Worm (Caenorhabditis elegans) whole organism, L3 larva: Measurements from ENCODE around the gene gst-30.

Experiments
- R02D3.7 ChIP-seq: fragments of 150-350 bp; optimal IDR thresholded peaks from 2 replicates; lab custom pipeline; 2014; ENCODE audit warnings: missing biosample characterization, missing genetic modification characterization
- ZK546.5 ChIP-seq: sonication (generic microtip); optimal IDR thresholded peaks from 2 replicates; lab custom pipeline; 2017; ENCODE audit warnings: missing biosample characterization, missing genetic modification characterization
- aly-2 ChIP-seq: fragments of 150-350 bp; optimal IDR thresholded peaks from 2 replicates; lab custom pipeline; 2014; ENCODE audit warnings: missing biosample characterization, missing genetic modification characterization
- ama-1 ChIP-seq: fragments of 150-350 bp; optimal IDR thresholded peaks from 2 replicates; lab custom pipeline; 2018
- ceh-16 ChIP-seq: sonication (generic microtip); optimal IDR thresholded peaks from 2 replicates; lab custom pipeline; 2017; ENCODE audit warnings: missing biosample characterization, missing genetic modification characterization
- ceh-28 ChIP-seq: fragments of 150-350 bp; optimal IDR thresholded peaks from 2 replicates; lab custom pipeline; 2014; ENCODE audit warnings: missing biosample characterization, missing genetic modification reagents, missing genetic modification characterization
- ceh-82 ChIP-seq: fragments of 150-350 bp; optimal IDR thresholded peaks from 2 replicates; lab custom pipeline; 2014; ENCODE audit warnings: missing biosample characterization, missing genetic modification characterization
- ceh-9 ChIP-seq: sonication (generic microtip); optimal IDR thresholded peaks from 2 replicates; lab custom pipeline; 2018; ENCODE audit warnings: missing biosample characterization, missing genetic modification characterization
- daf-12 ChIP-seq: fragments of 150-350 bp; optimal IDR thresholded peaks from 2 replicates; lab custom pipeline; 2014; ENCODE audit warnings: missing biosample characterization, missing genetic modification reagents, missing genetic modification characterization
- egl-27 ChIP-seq: sonication (generic microtip); optimal IDR thresholded peaks from 4 replicates; lab custom pipeline; 2017; ENCODE audit warnings: missing biosample characterization, missing genetic modification reagents, missing genetic modification characterization
- egl-5 ChIP-seq: fragments of 150-350 bp; optimal IDR thresholded peaks from 2 replicates; lab custom pipeline; 2017; ENCODE audit warnings: missing biosample characterization, missing genetic modification reagents, missing genetic modification characterization, inconsistent platforms
- elt-1 ChIP-seq: fragments of 150-350 bp; optimal IDR thresholded peaks from 2 replicates; lab custom pipeline; 2014; ENCODE audit warnings: missing biosample characterization, missing genetic modification characterization
- elt-2 ChIP-seq: sonication (generic microtip); optimal IDR thresholded peaks from 2 replicates; lab custom pipeline; 2016; ENCODE audit warnings: missing genetic modification reagents, mild to moderate bottlenecking, missing genetic modification characterization, missing compliant biosample characterization
- elt-3 ChIP-seq, 3 experiments: fragments of 150-350 bp in 1 of 3; sonication (generic microtip) in 2 of 3; optimal IDR thresholded peaks; 2 replicates in 2 of 3; 4 replicates in 1 of 3; lab custom pipeline; 2014 to 2017; ENCODE audit warnings: missing biosample characterization in 3 of 3, missing genetic modification characterization in 3 of 3
- fkh-10 ChIP-seq: sonication (generic microtip); optimal IDR thresholded peaks from 2 replicates; lab custom pipeline; 2017; ENCODE audit warnings: missing biosample characterization, missing genetic modification reagents, missing genetic modification characterization
- fkh-2 ChIP-seq: fragments of 150-350 bp; optimal IDR thresholded peaks from 2 replicates; lab custom pipeline; 2014; ENCODE audit warnings: missing biosample characterization, missing genetic modification reagents, missing genetic modification characterization
- fos-1 ChIP-seq: fragments of 150-350 bp; optimal IDR thresholded peaks from 2 replicates; lab custom pipeline; 2014; ENCODE audit warnings: missing biosample characterization, missing genetic modification characterization
- hmg-11 ChIP-seq: sonication (generic microtip); optimal IDR thresholded peaks from 2 replicates; lab custom pipeline; 2016; ENCODE audit warnings: missing genetic modification characterization, missing compliant biosample characterization
- jun-1 ChIP-seq: fragments of 150-350 bp; optimal IDR thresholded peaks from 2 replicates; lab custom pipeline; 2014; ENCODE audit warnings: missing biosample characterization, missing genetic modification reagents, missing genetic modification characterization
- lin-15B ChIP-seq: fragments of 150-350 bp; optimal IDR thresholded peaks from 2 replicates; lab custom pipeline; 2014; ENCODE audit warnings: missing biosample characterization, missing genetic modification characterization
- lin-39 ChIP-seq: fragments of 150-350 bp; optimal IDR thresholded peaks from 2 replicates; lab custom pipeline; 2018; ENCODE audit warnings: missing biosample characterization, missing genetic modification reagents, missing genetic modification characterization
- lsy-12 ChIP-seq: sonication (generic microtip); optimal IDR thresholded peaks from 2 replicates; lab custom pipeline; 2016; ENCODE audit warnings: mild to moderate bottlenecking, missing genetic modification characterization, missing compliant biosample characterization
- mdl-1 ChIP-seq: fragments of 150-350 bp; optimal IDR thresholded peaks from 2 replicates; lab custom pipeline; 2014; ENCODE audit warnings: missing biosample characterization, missing genetic modification characterization
- nfya-1 ChIP-seq: sonication (generic microtip); optimal IDR thresholded peaks from 2 replicates; lab custom pipeline; 2017; ENCODE audit warnings: missing genetic modification characterization, mild to moderate bottlenecking, missing compliant biosample characterization, antibody characterized with exemption, moderate library complexity; ENCODE audit not compliant: insufficient read depth
- nhr-11 ChIP-seq: fragments of 150-350 bp; optimal IDR thresholded peaks from 2 replicates; lab custom pipeline; 2014; ENCODE audit warnings: missing biosample characterization, missing genetic modification characterization
- nhr-12 ChIP-seq: fragments of 150-350 bp; optimal IDR thresholded peaks from 2 replicates; lab custom pipeline; 2014; ENCODE audit warnings: missing biosample characterization, missing genetic modification characterization
- nhr-23 ChIP-seq: fragments of 150-350 bp; optimal IDR thresholded peaks from 2 replicates; lab custom pipeline; 2014; ENCODE audit warnings: missing biosample characterization, missing genetic modification reagents, missing genetic modification characterization
- nhr-237 ChIP-seq: fragments of 150-350 bp; optimal IDR thresholded peaks from 2 replicates; lab custom pipeline; 2014; ENCODE audit warnings: missing biosample characterization, missing genetic modification characterization
- nhr-25 ChIP-seq: sonication (generic microtip); optimal IDR thresholded peaks from 2 replicates; lab custom pipeline; 2017; ENCODE audit warnings: missing biosample characterization, missing genetic modification characterization
- nhr-28 ChIP-seq: fragments of 150-350 bp; optimal IDR thresholded peaks from 2 replicates; lab custom pipeline; 2014; ENCODE audit warnings: missing biosample characterization, missing genetic modification characterization
- nhr-67 ChIP-seq: fragments of 150-350 bp; optimal IDR thresholded peaks from 2 replicates; lab custom pipeline; 2014; ENCODE audit warnings: missing biosample characterization, missing genetic modification characterization
- nhr-76 ChIP-seq: fragments of 150-350 bp; sonication (generic microtip); optimal IDR thresholded peaks from 5 replicates; lab custom pipeline; 2014; ENCODE audit warnings: missing biosample characterization, missing genetic modification characterization
- nhr-77 ChIP-seq: fragments of 150-350 bp; optimal IDR thresholded peaks from 2 replicates; lab custom pipeline; 2014; ENCODE audit warnings: missing biosample characterization, missing genetic modification characterization
- pha-4 ChIP-seq: fragments of 150-350 bp; optimal IDR thresholded peaks from 2 replicates; lab custom pipeline; 2014; ENCODE audit warnings: missing biosample characterization, missing genetic modification reagents, missing genetic modification characterization
- pqm-1 ChIP-seq: fragments of 150-350 bp; optimal IDR thresholded peaks from 2 replicates; lab custom pipeline; 2017; ENCODE audit warnings: missing biosample characterization, missing genetic modification characterization, inconsistent platforms
- sea-2 ChIP-seq: fragments of 150-350 bp; sonication (generic microtip); optimal IDR thresholded peaks from 4 replicates; lab custom pipeline; 2014; ENCODE audit warnings: missing biosample characterization, missing genetic modification reagents, missing genetic modification characterization
- skn-1 ChIP-seq: fragments of 150-350 bp; optimal IDR thresholded peaks from 2 replicates; lab custom pipeline; 2014; ENCODE audit warnings: missing biosample characterization, missing genetic modification characterization
- snpc-4 ChIP-seq: fragments of 150-350 bp; optimal IDR thresholded peaks from 2 replicates; lab custom pipeline; 2014; ENCODE audit warnings: missing biosample characterization, missing genetic modification characterization
- tbx-2 ChIP-seq: sonication (generic microtip); optimal IDR thresholded peaks from 2 replicates; lab custom pipeline; 2016; ENCODE audit warnings: mild to moderate bottlenecking, missing genetic modification characterization, missing compliant biosample characterization
- unc-39 ChIP-seq: sonication (generic microtip); optimal IDR thresholded peaks from 4 replicates; lab custom pipeline; 2017; ENCODE audit warnings: missing biosample characterization, missing genetic modification characterization
- unc-62 ChIP-seq: fragments of 150-350 bp; sonication (generic microtip); optimal IDR thresholded peaks from 4 replicates; lab custom pipeline; 2014; ENCODE audit warnings: missing biosample characterization, missing genetic modification reagents, missing genetic modification characterization
- zag-1 ChIP-seq: fragments of 150-350 bp; optimal IDR thresholded peaks from 2 replicates; lab custom pipeline; 2014; ENCODE audit warnings: missing biosample characterization, missing genetic modification characterization
- ztf-11 ChIP-seq: fragments of 150-350 bp; optimal IDR thresholded peaks from 2 replicates; lab custom pipeline; 2014; ENCODE audit warnings: missing biosample characterization, missing genetic modification characterization
- ztf-4 ChIP-seq: fragments of 150-350 bp; optimal IDR thresholded peaks from 2 replicates; lab custom pipeline; 2014; ENCODE audit warnings: missing biosample characterization, missing genetic modification characterization

gst-30 gene

DNA sequence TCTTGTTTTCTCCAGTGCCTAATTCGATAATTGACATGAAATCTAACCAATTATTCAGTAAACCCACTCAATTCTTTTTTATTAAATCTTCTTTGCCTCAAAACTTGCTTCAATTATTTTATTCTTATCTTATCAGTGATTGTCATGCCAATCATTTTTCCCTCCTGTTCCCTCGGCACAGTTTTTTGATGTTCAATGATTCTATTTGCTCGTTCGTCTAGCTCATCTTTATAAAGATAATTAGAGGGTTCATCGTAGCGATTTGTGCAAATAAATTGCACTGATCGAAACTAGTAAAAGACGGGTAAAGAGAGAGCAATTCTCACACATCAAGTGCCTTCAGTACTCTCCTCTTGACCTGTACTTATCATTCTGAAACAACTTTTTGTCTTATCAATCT is 32.8 kb upstream of the gst-30 start:
- peak; percentile 6 for TF ChIP-seq pha-4 (tag; lab: Kevin White, UChicago)
- TF ChIP-seq elt-2 (tag; lab: Kevin White, UChicago), result peak; percentile 86
- no peak for TF ChIP-seq lin-15B (tag; lab: Kevin White, UChicago)

DNA sequence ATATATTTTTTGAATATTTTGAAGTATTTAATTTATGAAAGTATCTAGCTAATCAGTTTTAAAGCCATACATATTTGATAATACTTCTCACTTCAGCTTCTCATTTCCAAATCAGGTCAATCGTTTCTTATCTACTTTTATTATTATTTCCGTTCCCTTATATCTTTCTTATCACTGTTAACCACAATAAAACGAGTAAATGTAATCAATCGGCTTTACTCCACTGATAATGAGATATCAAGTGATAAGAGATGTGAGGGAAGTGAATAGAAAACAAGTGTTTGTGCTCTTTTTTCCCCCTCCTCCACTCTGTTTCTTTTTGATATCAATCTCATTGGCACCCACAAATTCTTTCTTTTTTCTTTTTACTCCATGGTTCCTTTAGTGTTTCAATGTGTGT is 31.7 kb upstream of the gst-30 start:
- TF ChIP-seq nhr-76 (tag; lab: Kevin White, UChicago), result no peak
- no peak for TF ChIP-seq lin-39 (tag; lab: Kevin White, UChicago)
- TF ChIP-seq nhr-25 (tag; lab: Kevin White, UChicago), result no peak
- TF ChIP-seq elt-2 (tag; lab: Kevin White, UChicago), result peak; percentile 88
- peak; percentile 48 for TF ChIP-seq pqm-1 (tag; lab: Kevin White, UChicago)
- TF ChIP-seq nfya-1, result no peak
- TF ChIP-seq egl-5, result no peak
- no peak for TF ChIP-seq ama-1 (lab: Kevin White, UChicago)
- no peak for TF ChIP-seq ceh-82 (tag; lab: Kevin White, UChicago)

DNA sequence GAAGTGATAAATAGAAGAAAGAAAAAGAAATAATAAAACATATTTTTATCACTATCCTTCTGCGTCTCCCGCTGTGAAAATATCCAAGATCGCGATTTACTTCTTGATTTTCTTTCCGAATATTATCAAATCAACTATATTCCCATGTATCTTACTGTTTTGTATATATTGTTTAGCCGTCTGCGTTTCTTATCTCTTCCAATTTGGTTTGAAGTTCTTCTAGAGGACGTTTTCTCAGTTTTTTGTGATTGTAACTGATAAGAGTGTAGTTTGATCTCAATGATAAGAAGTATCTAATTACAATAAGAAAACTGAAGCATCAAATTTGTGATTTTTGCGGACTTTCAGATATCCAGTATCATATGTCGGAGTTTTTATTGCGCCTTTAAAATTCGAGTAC is 25.8 kb upstream of the gst-30 start:
- TF ChIP-seq nhr-76 (tag; lab: Kevin White, UChicago), result peak; percentile 65
- TF ChIP-seq elt-2 (tag; lab: Kevin White, UChicago), result peak; percentile 95
- TF ChIP-seq nhr-23 (tag; lab: Kevin White, UChicago), result peak; percentile 35
- TF ChIP-seq pqm-1 (tag; lab: Kevin White, UChicago), result peak; percentile 60
- TF ChIP-seq nhr-67, result no peak

DNA sequence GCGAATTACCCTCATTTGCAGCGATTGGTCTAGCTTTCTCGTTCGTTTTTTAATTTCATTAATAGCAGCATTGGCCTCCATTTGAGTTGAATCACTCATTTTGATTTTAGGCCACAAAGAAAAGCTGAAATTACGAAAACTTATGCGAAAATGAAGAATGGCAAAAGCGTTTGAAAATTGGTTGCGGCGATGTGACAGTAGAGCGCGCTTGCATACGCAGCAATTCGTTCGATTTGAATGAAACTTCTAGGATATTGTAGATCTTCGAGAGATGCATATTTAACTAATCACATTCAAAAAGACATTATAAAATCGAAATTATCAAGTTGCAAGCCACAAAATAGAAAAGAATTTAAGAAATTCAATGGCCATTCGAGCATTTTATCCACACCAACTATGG is 24.9 kb upstream of the gst-30 start, which contains the start of gene ulp-2:
ulp-2 (minus strand) TSS at position 158 of the 400 bp plus-strand sequence.
- peak; percentile 15 for TF ChIP-seq nfya-1
- no peak for TF ChIP-seq ztf-11 (tag; lab: Kevin White, UChicago)
- TF ChIP-seq R02D3.7 (tag; lab: Kevin White, UChicago), result no peak
- TF ChIP-seq snpc-4, result no peak
- peak; percentile 28 for TF ChIP-seq nhr-25 (tag; lab: Kevin White, UChicago)
- peak; percentile 42 for TF ChIP-seq pha-4 (tag; lab: Kevin White, UChicago)
- peak; percentile 49 for TF ChIP-seq lin-15B (tag; lab: Kevin White, UChicago)
- TF ChIP-seq tbx-2, result no peak
- TF ChIP-seq nhr-77 (tag; lab: Kevin White, UChicago), result no peak
- no peak for TF ChIP-seq ama-1 (lab: Kevin White, UChicago)
- TF ChIP-seq zag-1 (tag; lab: Kevin White, UChicago), result no peak
- no peak for TF ChIP-seq nhr-23 (tag; lab: Kevin White, UChicago)
- TF ChIP-seq nhr-28, result no peak
- TF ChIP-seq lsy-12, result no peak
- peak; percentile 34 for TF ChIP-seq skn-1 (tag; lab: Kevin White, UChicago)
- TF ChIP-seq fkh-10 (GFP tag; lab: Kevin White, UChicago), result no peak
- TF ChIP-seq ZK546.5 (tag; lab: Kevin White, UChicago), result no peak
- peak; percentile 38 for TF ChIP-seq lin-39 (tag; lab: Kevin White, UChicago)
- peak; percentile 15 for TF ChIP-seq elt-2 (tag; lab: Kevin White, UChicago)
- TF ChIP-seq pqm-1 (tag; lab: Kevin White, UChicago), result no peak
- TF ChIP-seq hmg-11 (tag; lab: Kevin White, UChicago), result peak; percentile 12

DNA sequence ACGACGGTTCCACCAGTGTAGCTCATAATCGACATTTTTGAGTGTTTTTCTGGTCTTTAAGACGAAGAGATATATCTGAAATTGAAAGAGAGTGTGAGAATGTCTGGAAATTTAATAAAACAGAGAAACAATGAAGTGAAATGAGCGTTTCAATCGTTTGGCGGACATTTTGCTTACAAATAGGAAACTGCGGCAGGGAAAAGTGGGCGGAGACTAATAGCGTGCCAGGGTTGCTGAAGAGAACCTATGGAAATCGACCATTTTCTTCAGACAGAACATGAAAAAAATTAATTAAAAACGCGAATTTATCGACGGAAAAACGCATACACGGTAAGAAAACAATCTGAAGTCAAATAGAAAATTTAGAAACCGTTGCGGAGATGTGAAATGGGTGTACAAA is 20.5 kb upstream of the gst-30 start, which contains the start of gene pbs-3:
pbs-3 (minus strand) TSS at position 75 of the 400 bp plus-strand sequence.
- TF ChIP-seq ama-1 (lab: Kevin White, UChicago) (peak; percentile 5), ceh-9 (tag; lab: Kevin White, UChicago) (no peak), elt-3 (tag; optimal IDR thresholded peaks at IDR 0.05; lab: Kevin White, UChicago) (no peak), fkh-10 (GFP tag; lab: Kevin White, UChicago) (no peak), nhr-67 (no peak), pqm-1 (tag; lab: Kevin White, UChicago) (peak; percentile 37), nhr-11 (tag; lab: Kevin White, UChicago) (no peak), ceh-16 (tag; lab: Kevin White, UChicago) (no peak), nhr-237 (tag; lab: Kevin White, UChicago) (no peak), aly-2 (tag; lab: Kevin White, UChicago) (no peak), nfya-1 (peak; percentile 79), daf-12 (tag; lab: Kevin White, UChicago) (no peak), nhr-77 (tag; lab: Kevin White, UChicago) (no peak), fkh-2 (no peak), lsy-12 (no peak), nhr-23 (tag; lab: Kevin White, UChicago) (peak; percentile 58), tbx-2 (no peak), lin-15B (tag; lab: Kevin White, UChicago) (peak; percentile 62), nhr-12 (tag; lab: Kevin White, UChicago) (no peak), unc-39 (tag; lab: Kevin White, UChicago) (no peak), mdl-1 (tag; lab: Kevin White, UChicago) (no peak), jun-1 (tag; lab: Kevin White, UChicago) (no peak), unc-62 (GFP tag; lab: Kevin White, UChicago) (no peak), ceh-28 (tag; lab: Kevin White, UChicago) (peak; percentile 8), sea-2 (GFP tag; lab: Kevin White, UChicago) (no peak), ztf-4 (tag; lab: Kevin White, UChicago) (no peak), egl-27 (tag; lab: Kevin White, UChicago) (no peak), ztf-11 (tag; lab: Kevin White, UChicago) (no peak), nhr-28 (no peak), elt-1 (tag; lab: Kevin White, UChicago) (no peak), fos-1 (tag; lab: Kevin White, UChicago) (no peak)
